Fruit fly (Drosophila melanogaster): ENCODE results near the gene CG6790.

Gene CG6790

dm6 chr3R:11617849-11618248, 39.3 kb upstream of the CG6790 start:
- TF ChIP-seq CG1620 (GFP tag; optimal IDR thresholded peaks at IDR 0.05) (no peak), CG5204 (GFP tag; optimal IDR thresholded peaks at IDR 0.05) (no peak), CG7045 (GFP tag; optimal IDR thresholded peaks at IDR 0.05) (no peak), ovo (GFP tag; optimal IDR thresholded peaks at IDR 0.05) (no peak), CG7101 (tag; optimal IDR thresholded peaks at IDR 0.05) (no peak)

- no peak for TF ChIP-seq CG14711 (tag; optimal IDR thresholded peaks at IDR 0.05)
- no peak for TF ChIP-seq Crg-1 (GFP tag; optimal IDR thresholded peaks at IDR 0.05)
- no peak for TF ChIP-seq pad (GFP tag; optimal IDR thresholded peaks at IDR 0.05)
- no peak for TF ChIP-seq cic (GFP tag; optimal IDR thresholded peaks at IDR 0.05)
- no peak for TF ChIP-seq CG1620 (GFP tag; optimal IDR thresholded peaks at IDR 0.05)
- no peak for TF ChIP-seq CG12768 (GFP tag; optimal IDR thresholded peaks at IDR 0.05)
- TF ChIP-seq CG5204 (GFP tag; optimal IDR thresholded peaks at IDR 0.05) = no peak
- no peak for TF ChIP-seq CG7101 (tag; optimal IDR thresholded peaks at IDR 0.05)
- TF ChIP-seq cnc (optimal IDR thresholded peaks at IDR 0.05) = no peak
- TF ChIP-seq Mnt (GFP tag; optimal IDR thresholded peaks at IDR 0.05) = no peak
These were observed 38.8 kb upstream of the CG6790 start for dm6 chr3R:11617363-11617762.

DNA sequence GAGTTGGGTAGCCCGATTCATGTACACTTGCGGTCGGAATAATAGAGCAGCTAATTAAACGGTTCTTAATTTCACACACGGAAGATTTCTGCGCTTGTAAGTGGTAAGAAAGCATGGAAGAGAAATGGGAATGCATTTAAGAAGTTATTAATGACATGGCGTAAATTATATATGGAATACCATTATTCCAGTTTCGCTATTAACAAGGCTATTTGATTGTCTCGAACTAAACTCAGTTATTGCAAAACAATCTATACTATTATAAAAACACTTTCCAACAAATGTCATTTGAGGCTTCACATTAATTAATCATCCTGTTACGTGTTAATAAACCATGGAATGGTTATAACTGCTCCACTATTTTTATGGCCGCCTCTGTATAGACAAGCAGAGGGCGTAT, 37.7 kb upstream of the CG6790 start:
- no peak for TF ChIP-seq CG1620 (GFP tag; optimal IDR thresholded peaks at IDR 0.05)
- TF ChIP-seq toe (GFP tag; optimal IDR thresholded peaks at IDR 0.05) = no peak

DNA sequence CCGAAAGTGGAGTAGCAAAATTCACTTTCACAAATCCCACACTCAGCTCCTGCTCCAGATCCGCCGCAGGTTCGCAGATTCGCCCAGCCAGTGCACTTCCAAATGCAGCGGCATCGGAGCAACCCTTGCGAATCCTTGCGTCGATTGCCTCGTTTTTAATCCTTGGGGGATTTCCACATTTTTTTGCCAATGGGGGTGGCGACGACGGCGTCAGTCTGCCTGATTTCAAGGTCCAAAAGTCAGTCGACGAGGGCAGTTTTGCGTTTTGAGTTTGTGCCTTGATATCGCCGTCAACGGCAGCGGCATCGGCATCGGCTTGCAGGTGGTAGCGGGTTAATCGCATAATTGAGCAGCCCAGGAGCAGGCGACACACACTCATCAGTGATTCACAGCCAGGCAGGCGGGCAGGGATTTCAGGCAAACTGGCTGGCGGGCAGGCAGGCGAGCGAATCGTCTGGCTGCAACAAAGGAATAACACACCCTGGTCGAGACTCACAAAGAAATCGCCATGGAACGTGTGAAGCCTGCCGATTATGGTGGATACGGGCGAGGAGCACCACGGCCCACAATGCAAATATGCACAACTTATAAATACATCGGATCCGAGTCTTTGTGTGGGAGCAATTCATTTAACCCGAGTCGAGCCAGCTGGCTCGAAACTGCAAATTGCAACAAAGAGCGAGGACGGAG, 37.0 kb upstream of the CG6790 start:
- no peak for TF ChIP-seq pad (GFP tag; optimal IDR thresholded peaks at IDR 0.05)
- no peak for TF ChIP-seq CG11617 (GFP tag; optimal IDR thresholded peaks at IDR 0.05)
- no peak for TF ChIP-seq cnc (optimal IDR thresholded peaks at IDR 0.05)
- TF ChIP-seq CG14711 (tag; optimal IDR thresholded peaks at IDR 0.05) = no peak
- TF ChIP-seq Mnt (GFP tag; optimal IDR thresholded peaks at IDR 0.05) = no peak
- no peak for TF ChIP-seq bab1 (GFP tag; optimal IDR thresholded peaks at IDR 0.05)
- TF ChIP-seq cic (GFP tag; optimal IDR thresholded peaks at IDR 0.05) = no peak
- TF ChIP-seq tj (GFP tag; optimal IDR thresholded peaks at IDR 0.05) = no peak
- no peak for TF ChIP-seq Crg-1 (GFP tag; optimal IDR thresholded peaks at IDR 0.05)
- TF ChIP-seq CG12768 (GFP tag; optimal IDR thresholded peaks at IDR 0.05) = no peak
- no peak for TF ChIP-seq CG5204 (GFP tag; optimal IDR thresholded peaks at IDR 0.05)
- TF ChIP-seq kay (GFP tag; ENCODE audit: borderline replicate concordance) = no peak
- TF ChIP-seq CG7045 (GFP tag; optimal IDR thresholded peaks at IDR 0.05) = no peak
- TF ChIP-seq toe (GFP tag; optimal IDR thresholded peaks at IDR 0.05) = no peak

dm6 chr3R:11614507-11614906, 36.0 kb upstream of the CG6790 start:
- TF ChIP-seq CG33017 (tag; optimal IDR thresholded peaks at IDR 0.05) = no peak
- TF ChIP-seq CG14711 (tag; optimal IDR thresholded peaks at IDR 0.05) = peak; percentile 40
- TF ChIP-seq bab1 (GFP tag; optimal IDR thresholded peaks at IDR 0.05) = peak; percentile 46

dm6 chr3R:11614107-11614506, 35.6 kb upstream of the CG6790 start:
- no peak for TF ChIP-seq Mnt (GFP tag; optimal IDR thresholded peaks at IDR 0.05)
- no peak for TF ChIP-seq Clk (GFP tag; optimal IDR thresholded peaks at IDR 0.05)
- no peak for TF ChIP-seq CG14711 (tag; optimal IDR thresholded peaks at IDR 0.05)
- TF ChIP-seq CG12768 (GFP tag; optimal IDR thresholded peaks at IDR 0.05) = no peak
- no peak for TF ChIP-seq Crg-1 (GFP tag; optimal IDR thresholded peaks at IDR 0.05)
- no peak for TF ChIP-seq ovo (GFP tag; optimal IDR thresholded peaks at IDR 0.05)
- TF ChIP-seq cic (GFP tag; optimal IDR thresholded peaks at IDR 0.05) = no peak
- no peak for TF ChIP-seq toe (GFP tag; optimal IDR thresholded peaks at IDR 0.05)
- no peak for TF ChIP-seq bab1 (GFP tag; optimal IDR thresholded peaks at IDR 0.05)
- TF ChIP-seq Hr96 (GFP tag; optimal IDR thresholded peaks at IDR 0.05) = no peak
- no peak for TF ChIP-seq CG7101 (tag; optimal IDR thresholded peaks at IDR 0.05)
- TF ChIP-seq CG1620 (GFP tag; optimal IDR thresholded peaks at IDR 0.05) = no peak
- TF ChIP-seq kay (GFP tag; ENCODE audit: borderline replicate concordance) = no peak
- TF ChIP-seq CG5204 (GFP tag; optimal IDR thresholded peaks at IDR 0.05) = no peak
- no peak for TF ChIP-seq tj (GFP tag; optimal IDR thresholded peaks at IDR 0.05)
- no peak for TF ChIP-seq CG33017 (tag; optimal IDR thresholded peaks at IDR 0.05)
- TF ChIP-seq cnc (optimal IDR thresholded peaks at IDR 0.05) = no peak

DNA sequence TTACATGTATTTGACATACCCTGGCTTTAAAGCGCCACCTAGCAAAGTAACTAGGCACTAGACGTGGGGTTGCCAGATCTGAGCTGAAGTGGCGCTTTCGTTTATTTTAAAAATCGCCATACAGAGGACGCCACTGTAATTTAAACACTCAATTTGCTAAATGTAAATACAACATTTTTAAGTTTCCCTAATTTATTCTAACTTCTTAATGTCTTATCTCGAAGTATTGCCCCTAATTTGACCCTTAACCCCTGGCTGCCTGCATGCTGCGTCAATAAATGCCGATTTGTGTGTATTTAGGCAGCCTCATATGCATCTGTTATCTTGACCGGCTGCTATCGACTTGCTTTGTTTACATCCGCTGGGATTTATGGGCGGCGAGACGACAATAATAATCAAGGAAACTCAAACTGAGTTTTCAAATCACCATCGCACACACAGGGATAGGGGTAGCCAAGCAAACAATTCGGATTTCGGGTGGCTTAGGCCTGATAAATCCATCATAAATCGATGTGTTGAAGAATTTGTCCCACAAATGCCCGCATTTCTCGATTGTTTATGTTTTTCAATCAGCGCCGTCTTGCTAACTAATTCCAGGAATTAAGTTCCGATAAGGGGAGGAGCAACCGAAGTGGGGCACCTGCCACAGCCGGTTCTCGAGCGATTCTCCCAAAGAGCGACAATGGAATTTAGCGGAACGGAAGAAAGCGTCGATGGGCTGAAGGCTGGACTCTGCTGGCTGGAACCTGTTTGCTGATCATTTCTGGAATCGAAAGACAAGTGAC, 34.9 kb upstream of the CG6790 start:
- TF ChIP-seq CG7101 (tag; optimal IDR thresholded peaks at IDR 0.05) (no peak), Mnt (GFP tag; optimal IDR thresholded peaks at IDR 0.05) (no peak), Clk (GFP tag; optimal IDR thresholded peaks at IDR 0.05) (no peak), CG1620 (GFP tag; optimal IDR thresholded peaks at IDR 0.05) (peak; percentile 79), Crg-1 (GFP tag; optimal IDR thresholded peaks at IDR 0.05) (peak; percentile 57), kay (GFP tag; ENCODE audit: borderline replicate concordance) (no peak), CG14711 (tag; optimal IDR thresholded peaks at IDR 0.05) (peak; percentile 21), CG33017 (tag; optimal IDR thresholded peaks at IDR 0.05) (no peak), bab1 (GFP tag; optimal IDR thresholded peaks at IDR 0.05) (peak; percentile 70), CG7045 (GFP tag; optimal IDR thresholded peaks at IDR 0.05) (no peak), toe (GFP tag; optimal IDR thresholded peaks at IDR 0.05) (peak; percentile 57), tj (GFP tag; optimal IDR thresholded peaks at IDR 0.05) (no peak), CG5204 (GFP tag; optimal IDR thresholded peaks at IDR 0.05) (no peak), cic (GFP tag; optimal IDR thresholded peaks at IDR 0.05) (no peak), Hr96 (GFP tag; optimal IDR thresholded peaks at IDR 0.05) (peak; percentile 54), ovo (GFP tag; optimal IDR thresholded peaks at IDR 0.05) (peak; percentile 37), CG12768 (GFP tag; optimal IDR thresholded peaks at IDR 0.05) (no peak), pad (GFP tag; optimal IDR thresholded peaks at IDR 0.05) (peak; percentile 44), cnc (optimal IDR thresholded peaks at IDR 0.05) (no peak), CG11617 (GFP tag; optimal IDR thresholded peaks at IDR 0.05) (no peak)
